Fruit fly (Drosophila melanogaster): ENCODE data around the gene Cpr64Ac.

- TF ChIP-seq brk (GFP tag; optimal IDR thresholded peaks at IDR 0.05) (no peak), psq (GFP tag; optimal IDR thresholded peaks at IDR 0.05) (no peak), h (GFP tag; optimal IDR thresholded peaks at IDR 0.05) (no peak), lola (GFP tag; optimal IDR thresholded peaks at IDR 0.05) (no peak), Hr83 (GFP tag; optimal IDR thresholded peaks at IDR 0.05; ENCODE audit: poor library complexity, severe bottlenecking) (no peak), sv (GFP tag; optimal IDR thresholded peaks at IDR 0.05) (no peak), Dfd (GFP tag; optimal IDR thresholded peaks at IDR 0.05) (no peak), N (GFP tag; optimal IDR thresholded peaks at IDR 0.05) (no peak), GATAd (GFP tag; optimal IDR thresholded peaks at IDR 0.05) (no peak)
Measured at dm6 chr3L:4229365-4229967, 16.8 kb upstream of the Cpr64Ac start.
